Worm (Caenorhabditis elegans) whole organism, young adult: ENCODE data around the gene clp-7.

Experiments
- ama-1 ChIP-seq, 3 experiments: fragments of 150-350 bp in 1 of 3; sonication (generic microtip) in 2 of 3; optimal IDR thresholded peaks; 2 replicates each; lab custom pipeline; 2014 to 2018; ENCODE audit warnings: missing biosample characterization in 2 of 3, missing genetic modification characterization in 2 of 3, missing genetic modification reagents in 2 of 3
- ceh-27 ChIP-seq: fragments of 200-800 bp; sonication (Bioruptor generic); optimal IDR thresholded peaks from 2 replicates; lab custom pipeline; 2018; ENCODE audit warnings: mild to moderate bottlenecking, missing genetic modification characterization, moderate library complexity, missing compliant biosample characterization
- ceh-79 ChIP-seq: sonication (generic microtip); optimal IDR thresholded peaks from 2 replicates; lab custom pipeline; 2017; ENCODE audit warnings: mild to moderate bottlenecking, missing genetic modification characterization, missing compliant biosample characterization
- dpl-1 ChIP-seq: fragments of 150-350 bp; optimal IDR thresholded peaks from 2 replicates; lab custom pipeline; 2014; ENCODE audit warnings: missing biosample characterization, missing genetic modification reagents, missing genetic modification characterization
- him-1 ChIP-seq: sonication (generic microtip); optimal IDR thresholded peaks from 2 replicates; lab custom pipeline; 2016; ENCODE audit warnings: missing genotype, missing genetic modification reagents, missing genetic modification characterization, missing compliant biosample characterization
- lin-35 ChIP-seq, 3 experiments: fragments of 150-350 bp in 2 of 3; sonication (generic microtip) in 1 of 3; optimal IDR thresholded peaks; 2 replicates each; lab custom pipeline; 2014 to 2018; ENCODE audit warnings: missing biosample characterization in 3 of 3, missing genetic modification characterization in 3 of 3, missing genetic modification reagents in 3 of 3
- lir-1 ChIP-seq: fragments of 200-800 bp; sonication (Bioruptor generic); conservative IDR thresholded peaks from 2 replicates; pipeline ENCODE4 v1.3.6; 2022; ENCODE audit warnings: missing genetic modification reagents, missing genetic modification characterization, missing compliant biosample characterization
- mcd-1 ChIP-seq: fragments of 200-800 bp; sonication (Bioruptor generic); IDR thresholded peaks from 2 replicates; pipeline ENCODE4 v1.3.6; 2022; ENCODE audit warnings: missing genetic modification reagents, missing genetic modification characterization, missing compliant biosample characterization
- mes-4 ChIP-seq: sonication (generic microtip); optimal IDR thresholded peaks from 2 replicates; lab custom pipeline; 2016; ENCODE audit warnings: missing genotype, missing genetic modification characterization, missing compliant biosample characterization
- nfya-1 ChIP-seq: sonication (generic microtip); optimal IDR thresholded peaks from 2 replicates; lab custom pipeline; 2017; ENCODE audit warnings: antibody characterized with exemption, missing compliant biosample characterization, missing genetic modification characterization, borderline replicate concordance; ENCODE audit not compliant: insufficient read depth
- nhr-80 ChIP-seq: sonication (generic microtip); optimal IDR thresholded peaks from 2 replicates; lab custom pipeline; 2016; ENCODE audit warnings: missing genetic modification characterization, missing compliant biosample characterization
- snpc-4 ChIP-seq, 5 experiments: fragments of 150-350 bp in 1 of 5; sonication (generic microtip) in 4 of 5; optimal IDR thresholded peaks; 2 replicates each; lab custom pipeline; 2014 to 2018; ENCODE audit warnings: missing genetic modification characterization in 5 of 5, missing biosample characterization in 3 of 5, antibody characterized with exemption in 2 of 5, mild to moderate bottlenecking in 2 of 5, missing compliant biosample characterization in 2 of 5, missing genotype in 2 of 5, moderate library complexity in 2 of 5, missing genetic modification reagents in 1 of 5
- tbp1 ChIP-seq: fragments of 200-800 bp; sonication (Bioruptor generic); optimal IDR thresholded peaks from 2 replicates; lab custom pipeline; 2018; ENCODE audit warnings: mild to moderate bottlenecking, missing genetic modification characterization, missing compliant biosample characterization
- ztf-26 ChIP-seq: sonication (generic microtip); optimal IDR thresholded peaks from 2 replicates; lab custom pipeline; 2017; ENCODE audit warnings: missing genetic modification characterization, missing compliant biosample characterization

DNA sequence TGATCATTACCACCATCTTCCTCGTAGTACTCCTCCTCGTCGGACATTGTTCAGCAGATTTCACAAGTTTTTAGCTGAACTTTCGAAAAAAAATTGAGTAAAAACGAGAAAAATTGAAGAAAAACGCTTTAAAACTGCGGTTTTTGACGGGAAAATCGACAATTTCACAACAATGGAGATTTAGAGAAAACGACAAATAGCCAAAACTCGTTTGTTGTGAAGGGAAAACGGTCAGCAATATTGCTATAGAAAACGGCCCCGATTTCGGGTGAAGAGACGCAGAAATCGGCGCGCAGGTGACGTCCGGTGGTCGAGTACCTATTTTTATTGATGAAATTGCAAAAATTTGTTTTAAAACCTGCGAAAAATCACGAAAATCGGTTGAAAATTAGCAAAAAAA lies at the start of gene clp-7:
- TF ChIP-seq ztf-26 (tag; lab: Kevin White, UChicago) = no peak
- TF ChIP-seq mcd-1 (GFP tag; lab: Robert Waterston, UW) = no peak
- TF ChIP-seq nhr-80 = no peak
- no peak for TF ChIP-seq nfya-1 (tag; lab: Kevin White, UChicago)
- no peak for TF ChIP-seq tbp1 (GFP tag; lab: Kevin White, UChicago)
- TF ChIP-seq ama-1 (optimal IDR thresholded peaks at IDR 0.05; lab: Kevin White, UChicago) = no peak
- TF ChIP-seq ama-1 (GFP tag; optimal IDR thresholded peaks at IDR 0.05; lab: Kevin White, UChicago) = no peak
- TF ChIP-seq ceh-79 (tag; lab: Kevin White, UChicago) = no peak
- no peak for TF ChIP-seq mes-4 (tag; lab: Kevin White, UChicago)
- TF ChIP-seq lin-35 (GFP tag; optimal IDR thresholded peaks at IDR 0.05; lab: Kevin White, UChicago) = no peak
- no peak for TF ChIP-seq dpl-1 (GFP tag; lab: Kevin White, UChicago)
- no peak for TF ChIP-seq him-1 (tag; lab: Kevin White, UChicago)
- TF ChIP-seq lir-1 (GFP tag; lab: Robert Waterston, UW) = no peak
- TF ChIP-seq ceh-27 (GFP tag; lab: Kevin White, UChicago) = no peak
- TF ChIP-seq snpc-4 (GFP tag; optimal IDR thresholded peaks at IDR 0.05; lab: Kevin White, UChicago) = no peak
- no peak for TF ChIP-seq snpc-4 (tag; optimal IDR thresholded peaks at IDR 0.05; lab: Kevin White, UChicago)
